Worm (Caenorhabditis elegans) whole organism, midembryonic: ENCODE data around the gene kat-1.
A peak's percentile ranks its signal among the peaks of the same experiment; 100 is the strongest.

Source experiments
- T22C8.4 ChIP-seq: fragments of 200-800 bp; sonication (Bioruptor generic); IDR thresholded peaks from 2 replicates; pipeline ENCODE4 v1.3.6; 2022; ENCODE audit warnings: missing genetic modification characterization, missing compliant biosample characterization
- cog-1 ChIP-seq: sonication (generic microtip); optimal IDR thresholded peaks from 2 replicates; lab custom pipeline; 2016; ENCODE audit warnings: missing genetic modification characterization, missing compliant biosample characterization
- flt-1 ChIP-seq: fragments of 200-800 bp; sonication (Bioruptor generic); IDR thresholded peaks from 2 replicates; pipeline ENCODE4 v1.3.6; 2022; ENCODE audit warnings: missing genetic modification characterization, missing compliant biosample characterization
- klf-2 ChIP-seq: fragments of 200-800 bp; sonication (Bioruptor generic); conservative IDR thresholded peaks from 2 replicates; pipeline ENCODE4 v1.3.6; 2022; ENCODE audit warnings: missing genetic modification reagents, missing genetic modification characterization, missing compliant biosample characterization
- med-1 ChIP-seq: sonication (generic microtip); optimal IDR thresholded peaks from 2 replicates; lab custom pipeline; 2017; ENCODE audit warnings: missing genetic modification characterization, mild to moderate bottlenecking, missing compliant biosample characterization, antibody characterized with exemption, missing genetic modification reagents; ENCODE audit not compliant: insufficient read depth
- ref-1 ChIP-seq: fragments of 200-800 bp; sonication (Bioruptor generic); conservative IDR thresholded peaks from 2 replicates; pipeline ENCODE4 v1.3.6; 2022; ENCODE audit warnings: missing genetic modification reagents, missing genetic modification characterization, missing compliant biosample characterization
- tab-1 ChIP-seq: fragments of 200-800 bp; sonication (Bioruptor generic); IDR thresholded peaks from 2 replicates; pipeline ENCODE4 v1.3.6; 2022; ENCODE audit warnings: missing genetic modification characterization, missing compliant biosample characterization
- ztf-23 ChIP-seq: fragments of 200-800 bp; sonication (Bioruptor generic); IDR thresholded peaks from 2 replicates; pipeline ENCODE4 v1.3.6; 2022; ENCODE audit warnings: missing genetic modification reagents, missing genetic modification characterization, missing compliant biosample characterization
- ztf-29 ChIP-seq: fragments of 200-800 bp; sonication (Bioruptor generic); IDR thresholded peaks from 2 replicates; pipeline ENCODE4 v1.3.6; 2022; ENCODE audit warnings: missing genetic modification reagents, missing genetic modification characterization, missing compliant biosample characterization

kat-1 gene

DNA sequence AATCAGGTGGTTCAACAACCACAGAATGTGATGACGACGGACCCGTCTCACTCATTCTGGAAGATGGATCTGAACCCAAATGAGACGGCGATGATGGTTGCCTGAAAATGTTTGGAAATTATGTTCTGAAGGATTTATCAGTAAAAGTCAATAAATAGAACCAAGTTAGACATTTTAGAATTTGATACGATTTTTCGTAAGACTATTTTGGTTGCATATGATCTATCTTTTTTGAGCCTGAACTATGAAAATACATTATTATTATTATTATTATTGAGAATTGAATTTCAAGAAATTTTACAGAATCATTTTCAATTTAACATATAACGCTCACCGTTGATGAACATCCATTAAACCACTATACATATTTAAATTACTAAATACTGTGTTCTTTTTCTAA lies 36.3 kb downstream of the kat-1 start, which contains the start of gene F10E7.9:
F10E7.9 (minus strand) TSS at position 101 of the 400 bp plus-strand sequence.
- TF ChIP-seq flt-1 (no peak), tab-1 (GFP tag; lab: Robert Waterston, UW) (no peak), ztf-23 (no peak), ztf-29 (GFP tag; lab: Robert Waterston, UW) (no peak), ref-1 (GFP tag; lab: Robert Waterston, UW) (no peak), klf-2 (no peak)

DNA sequence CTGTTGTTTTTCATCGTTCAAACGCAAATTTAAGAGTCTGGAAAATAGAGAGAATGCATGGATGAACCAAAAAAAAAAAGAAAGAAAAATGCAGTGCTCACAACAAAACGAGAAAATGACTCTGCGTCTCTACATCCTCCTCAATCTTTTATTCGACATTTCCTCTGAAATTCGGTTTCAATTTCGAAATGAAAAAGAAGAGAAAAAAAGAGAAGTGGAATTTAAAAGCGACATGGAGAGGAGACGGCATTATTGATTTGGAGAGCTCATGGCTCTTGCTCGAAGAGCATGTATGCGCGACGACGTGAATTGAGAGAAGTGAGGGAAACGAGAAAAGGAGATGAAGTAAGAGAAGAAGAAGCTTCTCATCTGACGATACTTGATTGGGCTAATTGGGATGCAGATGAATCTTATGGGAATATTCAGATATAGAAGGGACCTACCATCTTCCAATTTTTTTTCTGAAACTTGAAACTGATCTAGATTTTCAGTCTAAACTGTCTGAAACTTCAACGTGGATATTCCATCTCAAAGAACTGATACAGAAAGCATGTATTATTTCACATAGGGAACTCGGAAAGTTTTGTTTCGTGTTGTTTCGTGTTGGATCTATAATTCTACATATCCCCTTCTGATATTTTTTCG lies 37.5 kb downstream of the kat-1 start:
- TF ChIP-seq ztf-29 (GFP tag; lab: Robert Waterston, UW) (no peak), klf-2 (no peak), T22C8.4 (GFP tag; lab: Robert Waterston, UW) (no peak)

DNA sequence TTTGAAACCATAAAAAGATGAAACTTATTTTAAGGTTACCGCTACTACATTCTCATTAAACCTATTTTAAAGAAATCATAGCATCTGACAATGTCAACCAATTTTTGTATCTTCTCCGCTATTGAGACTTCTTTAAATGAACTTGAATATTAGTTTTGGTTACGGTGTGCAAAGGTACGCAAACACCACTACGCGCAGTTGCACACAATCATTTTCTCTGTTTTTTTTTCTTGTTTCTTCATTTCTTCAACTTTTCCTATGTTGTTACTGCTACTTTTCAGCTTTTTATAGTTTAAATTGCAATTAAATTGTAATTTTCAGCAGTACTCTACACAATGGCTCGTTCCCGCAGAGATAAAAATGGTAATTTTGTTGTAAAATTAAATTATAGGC lies 38.0 kb downstream of the kat-1 start, which contains the start of gene F10E7.5:
F10E7.5 (plus strand) TSS at position 322 of the 393 bp plus-strand sequence.
- no peak for TF ChIP-seq ztf-23
- TF ChIP-seq cog-1 = peak; percentile 35

DNA sequence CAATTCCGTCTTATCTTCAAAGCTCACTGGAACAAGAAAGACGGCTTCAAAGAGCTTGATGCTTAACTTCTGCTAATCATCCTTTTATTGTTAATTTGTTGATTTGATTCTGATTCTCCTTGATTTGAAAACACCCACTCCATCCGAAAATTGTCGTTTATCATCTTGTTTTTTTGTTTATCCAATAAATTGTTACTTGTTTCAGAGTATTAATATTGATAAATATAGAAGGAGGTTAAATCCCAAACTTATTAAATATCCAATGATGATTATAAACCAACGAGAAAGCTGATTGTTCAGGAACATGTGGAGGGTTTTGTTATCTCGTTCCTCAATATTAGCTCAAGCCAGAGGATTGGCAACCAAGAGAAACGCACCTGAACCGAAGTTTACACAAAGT lies 39.2 kb downstream of the kat-1 start, which contains the start of gene F10E7.6:
F10E7.6 (plus strand) TSS at position 301 of the 400 bp plus-strand sequence.
- TF ChIP-seq med-1 (no peak), flt-1 (no peak), ztf-29 (GFP tag; lab: Robert Waterston, UW) (no peak), ztf-23 (no peak), T22C8.4 (GFP tag; lab: Robert Waterston, UW) (no peak), klf-2 (no peak), ref-1 (GFP tag; lab: Robert Waterston, UW) (no peak), tab-1 (GFP tag; lab: Robert Waterston, UW) (no peak), cog-1 (no peak)

DNA sequence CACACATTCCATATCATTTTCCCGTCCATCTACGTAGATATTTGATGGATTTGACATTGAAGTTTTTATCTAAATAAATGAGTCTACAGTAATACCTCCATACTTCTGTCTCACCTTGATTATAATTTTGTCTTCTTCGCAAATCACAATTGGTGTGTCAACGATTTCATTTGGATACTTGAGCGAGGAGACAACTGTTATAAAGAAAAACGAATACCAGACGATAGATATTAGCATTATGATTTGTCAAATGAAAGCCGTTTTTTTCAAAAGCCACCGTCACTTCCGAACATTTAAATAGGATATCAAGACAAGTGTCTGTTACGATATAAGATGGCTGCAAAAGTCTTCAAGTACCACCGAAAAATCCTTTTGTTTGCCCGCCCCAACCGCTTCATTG lies 42.0 kb downstream of the kat-1 start, which contains the start of gene cutl-5:
cutl-5 (minus strand) TSS at position 269 of the 400 bp plus-strand sequence.
- TF ChIP-seq ref-1 (GFP tag; lab: Robert Waterston, UW) (no peak), cog-1 (no peak), med-1 (no peak), tab-1 (GFP tag; lab: Robert Waterston, UW) (no peak), T22C8.4 (GFP tag; lab: Robert Waterston, UW) (no peak), flt-1 (no peak), klf-2 (no peak)

DNA sequence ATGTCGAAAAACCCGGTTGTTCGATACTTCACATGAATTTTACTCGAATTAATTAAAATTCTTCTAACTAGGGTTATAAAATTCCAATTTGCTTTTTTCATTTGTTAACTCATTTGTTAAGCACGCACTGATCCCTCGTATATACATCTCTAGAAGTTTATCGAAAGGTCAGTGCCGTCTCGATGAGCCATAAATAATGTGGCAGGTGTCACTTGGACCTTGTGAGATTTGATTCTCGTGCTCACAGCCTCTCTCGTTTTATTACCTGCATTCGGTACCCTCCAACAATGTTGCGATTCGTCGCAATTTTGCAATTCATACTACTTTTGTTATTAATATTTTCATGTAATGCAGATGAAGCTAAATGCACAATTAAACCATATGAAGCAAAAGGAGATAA lies 42.7 kb downstream of the kat-1 start, which contains the start of gene spon-1:
spon-1 (plus strand) TSS at position 208 of the 400 bp plus-strand sequence.
- TF ChIP-seq tab-1 (GFP tag; lab: Robert Waterston, UW) = no peak
- no peak for TF ChIP-seq flt-1
- no peak for TF ChIP-seq cog-1
- no peak for TF ChIP-seq ztf-23
- TF ChIP-seq med-1 = no peak
- TF ChIP-seq T22C8.4 (GFP tag; lab: Robert Waterston, UW) = no peak
- no peak for TF ChIP-seq klf-2
- TF ChIP-seq ref-1 (GFP tag; lab: Robert Waterston, UW) = no peak
- TF ChIP-seq ztf-29 (GFP tag; lab: Robert Waterston, UW) = no peak

DNA sequence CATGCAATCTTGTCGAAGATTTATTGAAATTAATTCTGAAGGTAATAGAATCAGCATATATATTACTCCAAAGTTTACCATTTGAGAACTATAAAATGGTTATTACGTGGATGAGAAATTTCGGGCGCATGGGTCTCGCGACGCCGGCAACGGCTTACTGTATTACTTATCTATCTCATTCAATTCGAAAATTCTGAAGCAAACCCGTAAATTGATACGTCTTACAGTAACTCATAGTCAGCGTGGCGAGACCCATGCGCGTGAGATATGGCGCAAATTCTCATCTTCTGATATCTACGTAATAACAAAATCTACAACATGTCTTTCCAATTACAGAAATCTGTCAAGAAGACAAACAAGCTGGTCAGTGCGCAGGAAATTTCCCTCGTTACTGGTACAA lies 45.9 kb downstream of the kat-1 start:
- no peak for TF ChIP-seq tab-1 (GFP tag; lab: Robert Waterston, UW)
- TF ChIP-seq flt-1 = no peak
- TF ChIP-seq klf-2 = no peak
- TF ChIP-seq ref-1 (GFP tag; lab: Robert Waterston, UW) = no peak
- TF ChIP-seq cog-1 = no peak
- no peak for TF ChIP-seq ztf-23
- TF ChIP-seq med-1 = no peak
- TF ChIP-seq ztf-29 (GFP tag; lab: Robert Waterston, UW) = no peak
- TF ChIP-seq T22C8.4 (GFP tag; lab: Robert Waterston, UW) = no peak

DNA sequence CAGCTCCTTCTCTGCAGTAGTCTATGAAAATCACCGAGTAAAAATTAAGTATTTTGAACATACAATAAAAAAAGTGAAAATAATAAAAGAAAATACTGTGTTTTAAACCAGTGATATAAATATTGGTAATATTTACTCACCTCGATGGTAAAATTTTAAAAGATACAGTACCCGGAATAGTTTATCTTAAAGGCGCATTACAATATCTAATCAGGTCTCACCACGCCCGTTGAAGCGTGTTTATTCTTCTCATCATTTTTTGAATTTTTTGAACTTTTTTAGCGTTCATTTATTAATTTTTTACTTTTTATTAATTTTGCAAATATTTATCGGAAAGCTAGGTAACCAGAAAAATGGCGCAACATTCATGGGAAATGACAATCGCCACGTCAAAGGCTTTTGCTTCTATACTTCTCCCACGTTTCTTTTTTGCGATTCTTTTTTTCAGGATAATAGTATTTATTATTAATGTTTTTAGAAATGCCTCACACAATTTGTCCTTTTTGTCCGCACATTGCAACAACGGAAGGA lies 48.2 kb downstream of the kat-1 start, which contains the start of gene F10E7.2:
F10E7.2 (plus strand) TSS at position 481 of the 531 bp plus-strand sequence.
- no peak for TF ChIP-seq flt-1
- no peak for TF ChIP-seq klf-2
- TF ChIP-seq ref-1 (GFP tag; lab: Robert Waterston, UW) = no peak
- TF ChIP-seq cog-1 = no peak
- no peak for TF ChIP-seq ztf-23
- TF ChIP-seq T22C8.4 (GFP tag; lab: Robert Waterston, UW) = no peak
- no peak for TF ChIP-seq ztf-29 (GFP tag; lab: Robert Waterston, UW)
- no peak for TF ChIP-seq tab-1 (GFP tag; lab: Robert Waterston, UW)
- TF ChIP-seq med-1 = no peak

DNA sequence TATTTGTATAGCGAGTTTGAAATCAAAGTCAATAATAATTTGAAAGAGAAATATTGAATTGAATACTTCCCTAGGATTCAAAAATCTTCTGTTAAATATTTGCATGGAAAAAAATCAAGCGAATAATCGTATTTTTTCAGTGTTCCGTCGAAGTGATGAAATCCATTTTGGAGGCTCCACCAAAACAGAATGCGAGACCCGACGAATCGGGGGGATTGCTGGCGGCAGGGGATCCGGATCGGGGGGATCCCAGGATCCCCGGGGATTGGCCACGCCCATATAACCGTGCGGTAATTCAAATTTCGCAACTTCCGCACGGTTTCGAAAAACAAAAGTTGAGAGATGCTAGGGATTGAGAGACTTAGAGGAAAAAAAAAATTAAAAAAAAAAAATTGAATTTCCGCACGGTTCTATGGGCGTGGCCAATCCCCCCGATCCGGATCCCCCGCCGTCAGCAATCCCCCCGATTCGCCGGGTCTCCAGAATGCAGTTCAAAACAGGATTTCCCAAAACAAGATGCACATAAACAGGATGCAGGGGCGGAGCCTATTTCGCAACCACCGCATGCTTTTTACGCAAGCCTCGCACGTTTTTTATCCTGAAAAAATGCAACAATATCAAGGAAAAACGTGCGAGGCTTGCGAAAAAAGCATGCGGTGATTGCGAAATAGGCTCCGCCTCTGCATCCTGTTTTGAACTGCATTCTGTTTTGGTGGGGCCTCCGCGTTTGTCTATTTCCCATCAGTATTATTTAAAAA lies 49.2 kb downstream of the kat-1 start, which contains the start of gene F10E7.11:
F10E7.11 (minus strand) TSS at position 232 of the 758 bp plus-strand sequence.
- TF ChIP-seq med-1 (no peak), ztf-23 (no peak), flt-1 (no peak), ztf-29 (GFP tag; lab: Robert Waterston, UW) (no peak), T22C8.4 (GFP tag; lab: Robert Waterston, UW) (no peak), cog-1 (no peak), tab-1 (GFP tag; lab: Robert Waterston, UW) (no peak), klf-2 (no peak), ref-1 (GFP tag; lab: Robert Waterston, UW) (no peak)
